Fruit fly (Drosophila melanogaster) whole organism, embryonic: ENCODE data around the gene CG3704.

Experiments
- CG10959 ChIP-seq: fragments of 200-800 bp; sonication (Bioruptor generic); IDR thresholded peaks from 2 replicates; pipeline ENCODE4 v1.3.6; 2022; ENCODE audit warnings: missing biosample characterization, missing genetic modification characterization
- CG18262 ChIP-seq: fragments of 200-800 bp; optimal IDR thresholded peaks from 3 replicates; lab custom pipeline; 2019; ENCODE audit warnings: missing biosample characterization, mild to moderate bottlenecking, missing genetic modification characterization, moderate library complexity
- CG32767 ChIP-seq: fragments of 200-800 bp; sonication (Bioruptor generic); IDR thresholded peaks from 2 replicates; pipeline ENCODE4 v1.3.6; 2022; ENCODE audit warnings: missing biosample characterization, missing genetic modification characterization
- CG6813 ChIP-seq: fragments of 200-800 bp; sonication (Bioruptor generic); optimal IDR thresholded peaks from 2 replicates; lab custom pipeline; 2017; ENCODE audit warnings: missing biosample characterization, missing genetic modification characterization, mild to moderate bottlenecking, moderate library complexity, missing genetic modification reagents
- CG8478 ChIP-seq: fragments of >200 bp; optimal IDR thresholded peaks from 2 replicates; lab custom pipeline; 2018
- CG9215 ChIP-seq: fragments of 200-800 bp; sonication (Bioruptor generic); IDR thresholded peaks from 2 replicates; pipeline ENCODE4 v1.3.6; 2022; ENCODE audit warnings: missing biosample characterization, missing genetic modification characterization
- CG9817 ChIP-seq: fragments of 200-800 bp; sonication (Bioruptor generic); optimal IDR thresholded peaks from 2 replicates; lab custom pipeline; 2018; ENCODE audit warnings: missing biosample characterization, mild to moderate bottlenecking, missing genetic modification characterization, moderate library complexity
- Hey ChIP-seq: fragments of 200-800 bp; sonication (Bioruptor generic); optimal IDR thresholded peaks from 3 replicates; lab custom pipeline; 2018; ENCODE audit warnings: missing biosample characterization, mild to moderate bottlenecking, missing genetic modification characterization
- NC2α ChIP-seq: fragments of 200-800 bp; sonication (Bioruptor generic); optimal IDR thresholded peaks from 2 replicates; lab custom pipeline; 2016; ENCODE audit warnings: missing biosample characterization, missing genetic modification characterization
- al ChIP-seq: fragments of 200-800 bp; sonication (Bioruptor generic); IDR thresholded peaks from 2 replicates; pipeline ENCODE4 v1.3.6; 2022; ENCODE audit warnings: missing biosample characterization, missing genetic modification characterization
- zf30C ChIP-seq: fragments of 200-800 bp; sonication (Bioruptor generic); optimal IDR thresholded peaks from 3 replicates; lab custom pipeline; 2018; ENCODE audit warnings: missing biosample characterization, mild to moderate bottlenecking, missing genetic modification characterization

- TF ChIP-seq CG8478 (no peak), zf30C (GFP tag; lab: Kevin White, UChicago) (no peak), NC2α (GFP tag; lab: Kevin White, UChicago) (no peak), al (GFP tag; lab: Robert Waterston, UW) (no peak), CG32767 (GFP tag; lab: Robert Waterston, UW) (no peak), CG9817 (tag; lab: Kevin White, UChicago) (no peak), CG18262 (no peak), CG10959 (no peak), CG6813 (GFP tag; lab: Kevin White, UChicago) (no peak), CG9215 (GFP tag; lab: Robert Waterston, UW) (no peak), Hey (tag; lab: Kevin White, UChicago) (no peak)
Observed at dm6 chrX:933997-934396, 6.6 kb downstream of the CG3704 start.
